Worm (Caenorhabditis elegans) whole organism, L4 larva: ENCODE results near the gene R11D1.13.

Source experiments
- F44E2.7 ChIP-seq: fragments of 200-800 bp; sonication (Bioruptor generic); IDR thresholded peaks from 2 replicates; pipeline ENCODE4 v2.1.2; 2022; ENCODE audit warnings: missing genetic modification characterization, missing compliant biosample characterization
- R02D3.7 ChIP-seq: fragments of 150-350 bp; sonication (generic microtip); optimal IDR thresholded peaks from 3 replicates; lab custom pipeline; 2014; ENCODE audit warnings: missing biosample characterization, missing genetic modification characterization
- T20F7.1 ChIP-seq: fragments of 200-800 bp; sonication (Bioruptor generic); optimal IDR thresholded peaks from 2 replicates; lab custom pipeline; 2018; ENCODE audit warnings: mild to moderate bottlenecking, missing genetic modification characterization, missing compliant biosample characterization
- Y48G9A.11 ChIP-seq: fragments of 200-800 bp; sonication (Bioruptor generic); IDR thresholded peaks from 2 replicates; pipeline ENCODE4 v1.3.6; 2022; ENCODE audit warnings: missing genetic modification reagents, missing genetic modification characterization, missing compliant biosample characterization
- Y5F2A.4 ChIP-seq: fragments of 200-800 bp; sonication (Bioruptor generic); optimal IDR thresholded peaks from 2 replicates; lab custom pipeline; 2018; ENCODE audit warnings: mild to moderate bottlenecking, missing genetic modification characterization, missing compliant biosample characterization
- ZK337.2 ChIP-seq: fragments of 200-800 bp; sonication (Bioruptor generic); IDR thresholded peaks from 2 replicates; pipeline ENCODE4 v1.3.6; 2022; ENCODE audit warnings: missing genetic modification reagents, missing genetic modification characterization, missing compliant biosample characterization
- aha-1 ChIP-seq: fragments of 150-350 bp; peaks from one replicate; lab custom pipeline; 2014; ENCODE audit warnings: missing biosample characterization, missing genetic modification characterization
- arid-1 ChIP-seq: fragments of 200-800 bp; sonication (Bioruptor generic); conservative IDR thresholded peaks from 2 replicates; pipeline ENCODE4 v1.3.6; 2022; ENCODE audit warnings: missing genetic modification reagents, missing genetic modification characterization, missing compliant biosample characterization
- ceh-32 ChIP-seq: sonication (generic microtip); optimal IDR thresholded peaks from 2 replicates; lab custom pipeline; 2016; ENCODE audit warnings: mild to moderate bottlenecking, missing genetic modification characterization, missing compliant biosample characterization; ENCODE audit not compliant: poor library complexity
- ceh-44 ChIP-seq: fragments of 200-800 bp; sonication (Bioruptor generic); IDR thresholded peaks from 2 replicates; pipeline ENCODE4 v1.3.6; 2022; ENCODE audit warnings: missing genetic modification reagents, missing genetic modification characterization, missing compliant biosample characterization
- ceh-62 ChIP-seq: sonication (generic microtip); optimal IDR thresholded peaks from 2 replicates; lab custom pipeline; 2017; ENCODE audit warnings: missing biosample characterization, missing genetic modification characterization
- ceh-82 ChIP-seq: sonication (generic microtip); optimal IDR thresholded peaks from 2 replicates; lab custom pipeline; 2017; ENCODE audit warnings: missing biosample characterization, missing genetic modification characterization
- cey-2 ChIP-seq: sonication (generic microtip); optimal IDR thresholded peaks from 3 replicates; lab custom pipeline; 2017; ENCODE audit warnings: missing genetic modification characterization, mild to moderate bottlenecking, missing compliant biosample characterization, antibody characterized with exemption, borderline replicate concordance; ENCODE audit not compliant: insufficient read depth
- daf-16 ChIP-seq, 3 experiments: sonication (generic microtip); optimal IDR thresholded peaks; 2 replicates each; lab custom pipeline; 2016 to 2017; ENCODE audit warnings: missing genetic modification characterization in 3 of 3, missing genetic modification reagents in 3 of 3, mild to moderate bottlenecking in 2 of 3, missing compliant biosample characterization in 2 of 3, missing biosample characterization in 1 of 3, moderate library complexity in 1 of 3
- daf-19 ChIP-seq: fragments of 200-800 bp; sonication (Bioruptor generic); conservative IDR thresholded peaks from 2 replicates; pipeline ENCODE4 v1.3.6; 2022; ENCODE audit warnings: missing genetic modification characterization, missing compliant biosample characterization
- dmd-9 ChIP-seq: fragments of 200-800 bp; sonication (Bioruptor generic); IDR thresholded peaks from 2 replicates; pipeline ENCODE4 v1.3.6; 2022; ENCODE audit warnings: missing genetic modification reagents, missing genetic modification characterization, missing compliant biosample characterization
- fkh-10 ChIP-seq: fragments of 150-350 bp; optimal IDR thresholded peaks from 2 replicates; lab custom pipeline; 2014; ENCODE audit warnings: missing biosample characterization, missing genetic modification reagents, missing genetic modification characterization
- hif-1 ChIP-seq, 2 experiments: sonication (generic microtip); optimal IDR thresholded peaks; 2 replicates each; lab custom pipeline; 2016 to 2017; ENCODE audit warnings: missing compliant biosample characterization in 2 of 2, missing genetic modification characterization in 2 of 2, missing genetic modification reagents in 2 of 2, missing genotype in 2 of 2, mild to moderate bottlenecking in 1 of 2
- lin-13 ChIP-seq: fragments of 150-350 bp; optimal IDR thresholded peaks from 2 replicates; lab custom pipeline; 2014; ENCODE audit warnings: missing biosample characterization, missing genetic modification reagents, missing genetic modification characterization
- lin-29 ChIP-seq: fragments of 200-800 bp; sonication (Bioruptor generic); IDR thresholded peaks from 2 replicates; pipeline ENCODE4 v1.3.6; 2022; ENCODE audit warnings: missing genetic modification reagents, missing genetic modification characterization, missing compliant biosample characterization
- lin-38 ChIP-seq: fragments of 200-800 bp; sonication (Bioruptor generic); IDR thresholded peaks from 2 replicates; pipeline ENCODE4 v1.3.6; 2022; ENCODE audit warnings: missing genetic modification reagents, missing genetic modification characterization, missing compliant biosample characterization
- lin-39 ChIP-seq: fragments of 150-350 bp; optimal IDR thresholded peaks from 2 replicates; lab custom pipeline; 2014; ENCODE audit warnings: missing biosample characterization, missing genetic modification reagents, missing genetic modification characterization
- lir-3 ChIP-seq: sonication (generic microtip); optimal IDR thresholded peaks from 2 replicates; lab custom pipeline; 2016; ENCODE audit warnings: mild to moderate bottlenecking, missing genetic modification characterization, missing compliant biosample characterization
- lsy-2 ChIP-seq, 2 experiments: fragments of 150-350 bp in 1 of 2; sonication (generic microtip) in 1 of 2; optimal IDR thresholded peaks; 2 replicates each; lab custom pipeline; 2014 to 2017; ENCODE audit warnings: missing biosample characterization in 2 of 2, missing genetic modification characterization in 2 of 2
- mdt-29 ChIP-seq: fragments of 200-800 bp; sonication (Bioruptor generic); IDR thresholded peaks from 2 replicates; pipeline ENCODE4 v1.3.6; 2022; ENCODE audit warnings: missing genetic modification reagents, missing genetic modification characterization, missing compliant biosample characterization
- nhr-25 ChIP-seq: sonication (generic microtip); optimal IDR thresholded peaks from 2 replicates; lab custom pipeline; 2017; ENCODE audit warnings: missing genetic modification characterization, mild to moderate bottlenecking, missing compliant biosample characterization, antibody characterized with exemption, moderate library complexity, borderline replicate concordance; ENCODE audit not compliant: insufficient read depth
- nhr-48 ChIP-seq: sonication (generic microtip); optimal IDR thresholded peaks from 2 replicates; lab custom pipeline; 2016; ENCODE audit warnings: mild to moderate bottlenecking, missing genetic modification characterization, missing compliant biosample characterization
- nhr-76 ChIP-seq: fragments of 150-350 bp; optimal IDR thresholded peaks from 2 replicates; lab custom pipeline; 2014; ENCODE audit warnings: missing biosample characterization, missing genetic modification characterization
- pha-4 ChIP-seq, 2 experiments: fragments of 150-350 bp in 1 of 2; fragments of 200-800 bp in 1 of 2; sonication (Bioruptor generic) in 1 of 2; IDR thresholded peaks in 1 of 2; optimal IDR thresholded peaks in 1 of 2; 2 replicates each; pipeline versions ENCODE4 v1.3.6 to Lab custom; 2014 to 2022; ENCODE audit warnings: missing genetic modification characterization in 2 of 2, missing genetic modification reagents in 2 of 2, missing biosample characterization in 1 of 2, missing compliant biosample characterization in 1 of 2
- php-3 ChIP-seq: fragments of 200-800 bp; sonication (Bioruptor generic); IDR thresholded peaks from 2 replicates; pipeline ENCODE4 v1.3.6; 2022; ENCODE audit warnings: missing genetic modification reagents, missing genetic modification characterization, missing compliant biosample characterization
- rbr-2 ChIP-seq: sonication (generic microtip); optimal IDR thresholded peaks from 2 replicates; lab custom pipeline; 2016; ENCODE audit warnings: missing genotype, missing genetic modification characterization, missing compliant biosample characterization
- sdz-12 ChIP-seq: fragments of 200-800 bp; sonication (Bioruptor generic); optimal IDR thresholded peaks from 2 replicates; lab custom pipeline; 2018; ENCODE audit warnings: mild to moderate bottlenecking, missing genetic modification characterization, missing compliant biosample characterization
- set-16 ChIP-seq: fragments of 200-800 bp; sonication (Bioruptor generic); IDR thresholded peaks from 2 replicates; pipeline ENCODE4 v1.3.6; 2022; ENCODE audit warnings: missing genetic modification reagents, missing genetic modification characterization, missing compliant biosample characterization
- spr-3 ChIP-seq: fragments of 200-800 bp; sonication (Bioruptor generic); optimal IDR thresholded peaks from 2 replicates; lab custom pipeline; 2018; ENCODE audit warnings: mild to moderate bottlenecking, missing genetic modification characterization, missing compliant biosample characterization
- tag-97 ChIP-seq: fragments of 200-800 bp; sonication (Bioruptor generic); IDR thresholded peaks from 2 replicates; pipeline ENCODE4 v1.3.6; 2022; ENCODE audit warnings: missing genetic modification characterization, missing compliant biosample characterization
- tra-1 ChIP-seq: fragments of 200-800 bp; sonication (Bioruptor generic); IDR thresholded peaks from 2 replicates; pipeline ENCODE4 v1.3.6; 2022; ENCODE audit warnings: missing genetic modification reagents, missing genetic modification characterization, missing compliant biosample characterization
- unc-62 ChIP-seq, 3 experiments: fragments of 150-350 bp in 1 of 3; sonication (generic microtip); optimal IDR thresholded peaks in 2 of 3; peaks in 1 of 3; 1 replicate in 1 of 3; 2 replicates in 2 of 3; lab custom pipeline; 2014 to 2017; ENCODE audit warnings: missing biosample characterization in 3 of 3, missing genetic modification characterization in 3 of 3, missing genetic modification reagents in 3 of 3, missing genotype in 1 of 3
- ztf-7 ChIP-seq: fragments of 150-350 bp; optimal IDR thresholded peaks from 2 replicates; lab custom pipeline; 2014; ENCODE audit warnings: missing biosample characterization, missing genetic modification characterization

The R11D1.13 gene

ce11 chrV:12727104-12727637 lies at the start of gene R11D1.13:
Gene R11D1.13 (plus strand): TSS chrV:12727154.
- peak; percentile 36; the same call in 1 of the 2 replicates for TF ChIP-seq lin-38 (GFP tag; lab: Robert Waterston, UW)
- TF ChIP-seq daf-19 (GFP tag; lab: Robert Waterston, UW), result 0 out of 2 replicates have a peak, but pooled peaks have one; percentile 46
- no peak for TF ChIP-seq Y5F2A.4 (GFP tag; lab: Kevin White, UChicago)
- no peak for TF ChIP-seq daf-16 (GFP tag; optimal IDR thresholded peaks at IDR 0.05; lab: Kevin White, UChicago)
- no peak for TF ChIP-seq daf-16 (tag; optimal IDR thresholded peaks at IDR 0.05; lab: Kevin White, UChicago)
- TF ChIP-seq Y48G9A.11 (GFP tag; lab: Robert Waterston, UW), result peak; percentile 31; the same call in 1 of the 2 replicates
- TF ChIP-seq tag-97, result no peak
- no peak for TF ChIP-seq lsy-2 (tag; optimal IDR thresholded peaks at IDR 0.05; lab: Kevin White, UChicago)
- no peak for TF ChIP-seq lir-3 (tag; lab: Kevin White, UChicago)
- no peak for TF ChIP-seq aha-1 (tag; lab: Kevin White, UChicago)
- TF ChIP-seq R02D3.7 (tag; lab: Kevin White, UChicago), result no peak
- TF ChIP-seq nhr-25 (tag; lab: Kevin White, UChicago), result no peak
- TF ChIP-seq sdz-12 (GFP tag; lab: Kevin White, UChicago), result no peak
- TF ChIP-seq ztf-7 (tag; lab: Kevin White, UChicago), result no peak

- TF ChIP-seq nhr-48 (tag; lab: Kevin White, UChicago) (no peak), lin-13 (GFP tag; lab: Kevin White, UChicago) (no peak), ceh-82 (tag; lab: Kevin White, UChicago) (no peak), arid-1 (GFP tag; lab: Robert Waterston, UW) (no peak), set-16 (GFP tag; lab: Robert Waterston, UW) (no peak), cey-2 (tag; lab: Kevin White, UChicago) (no peak), tag-97 (no peak), dmd-9 (GFP tag; lab: Robert Waterston, UW) (no peak), ceh-62 (tag; lab: Kevin White, UChicago) (no peak), T20F7.1 (GFP tag; lab: Kevin White, UChicago) (no peak), aha-1 (tag; lab: Kevin White, UChicago) (no peak), ceh-32 (tag; lab: Kevin White, UChicago) (no peak)
These were observed 47.7 kb upstream of the R11D1.13 start for ce11 chrV:12679292-12679691.

ce11 chrV:12679807-12680206 lies 47.1 kb upstream of the R11D1.13 start, which contains the start of gene frpr-15:
Gene frpr-15 (plus strand): TSS chrV:12680107.
- TF ChIP-seq spr-3 (GFP tag; lab: Kevin White, UChicago) (no peak), unc-62 (GFP tag; optimal IDR thresholded peaks at IDR 0.05 in 1 of 2; lab: Kevin White, UChicago) (peak in 1 of 2 experiments; percentile 33), unc-62 (tag; optimal IDR thresholded peaks at IDR 0.05; lab: Kevin White, UChicago) (no peak)

- TF ChIP-seq daf-16 (GFP tag; optimal IDR thresholded peaks at IDR 0.05; lab: Kevin White, UChicago) (peak in 1 of 2 experiments; percentile 37), daf-16 (tag; optimal IDR thresholded peaks at IDR 0.05; lab: Kevin White, UChicago) (no peak), F44E2.7 (GFP tag; lab: Robert Waterston, UW) (no peak), ZK337.2 (GFP tag; lab: Robert Waterston, UW) (no peak), ceh-44 (GFP tag; lab: Robert Waterston, UW) (0 out of 2 replicates have a peak, but pooled peaks have one; percentile 53), rbr-2 (tag; lab: Kevin White, UChicago) (no peak), mdt-29 (GFP tag; lab: Robert Waterston, UW) (no peak), pha-4 (GFP tag; IDR thresholded peaks at IDR 0.05; lab: Robert Waterston, UW) (no peak), pha-4 (tag; optimal IDR thresholded peaks at IDR 0.05; lab: Kevin White, UChicago) (no peak), nhr-76 (tag; lab: Kevin White, UChicago) (no peak), lin-29 (GFP tag; lab: Robert Waterston, UW) (no peak), hif-1 (tag; optimal IDR thresholded peaks at IDR 0.05; lab: Kevin White, UChicago) (no peak), lin-39 (tag; lab: Kevin White, UChicago) (no peak), aha-1 (tag; lab: Kevin White, UChicago) (no peak), fkh-10 (GFP tag; lab: Kevin White, UChicago) (no peak), daf-19 (GFP tag; lab: Robert Waterston, UW) (no peak), php-3 (GFP tag; lab: Robert Waterston, UW) (no peak), tag-97 (no peak), tra-1 (no peak)
These were observed 43.7 kb upstream of the R11D1.13 start for ce11 chrV:12683205-12683604.
